Fruit fly (Drosophila melanogaster) whole organism, embryonic: ENCODE results near the gene CG4658.

Experiments used
- B-H2 ChIP-seq: fragments of 200-800 bp; sonication (Bioruptor generic); optimal IDR thresholded peaks from 2 replicates; lab custom pipeline; 2018; ENCODE audit warnings: missing biosample characterization, mild to moderate bottlenecking, missing genetic modification characterization
- C15 ChIP-seq: fragments of 200-800 bp; sonication (Bioruptor generic); IDR thresholded peaks from 3 replicates; pipeline ENCODE4 v1.3.6; 2022; ENCODE audit warnings: missing biosample characterization, missing genetic modification characterization
- CG10147 ChIP-seq: fragments of 200-800 bp; sonication (Bioruptor generic); optimal IDR thresholded peaks from 2 replicates; lab custom pipeline; 2019; ENCODE audit warnings: missing biosample characterization, mild to moderate bottlenecking, missing genetic modification characterization, moderate library complexity
- CG10979 ChIP-seq: fragments of 200-800 bp; sonication (Bioruptor generic); optimal IDR thresholded peaks from 2 replicates; lab custom pipeline; 2018; ENCODE audit warnings: missing biosample characterization, mild to moderate bottlenecking, missing genetic modification characterization, moderate library complexity
- CG15479 ChIP-seq: fragments of 200-800 bp; sonication (Bioruptor generic); optimal IDR thresholded peaks from 3 replicates; lab custom pipeline; 2019; ENCODE audit warnings: missing biosample characterization, mild to moderate bottlenecking, missing genetic modification characterization, moderate library complexity
- CG15601 ChIP-seq: fragments of 200-800 bp; sonication (Bioruptor generic); optimal IDR thresholded peaks from 3 replicates; lab custom pipeline; 2019; ENCODE audit warnings: missing biosample characterization, mild to moderate bottlenecking, missing genetic modification characterization, moderate library complexity
- CG17385 ChIP-seq: fragments of 200-800 bp; sonication (Bioruptor generic); optimal IDR thresholded peaks from 3 replicates; lab custom pipeline; 2018; ENCODE audit warnings: missing biosample characterization, mild to moderate bottlenecking, missing genetic modification characterization
- CG17612 ChIP-seq: fragments of 200-800 bp; sonication (Bioruptor generic); IDR thresholded peaks from 2 replicates; pipeline ENCODE4 v1.3.6; 2022; ENCODE audit warnings: missing biosample characterization, missing genetic modification characterization
- CG18619 ChIP-seq: fragments of 200-800 bp; sonication (Bioruptor generic); optimal IDR thresholded peaks from 3 replicates; lab custom pipeline; 2017; ENCODE audit warnings: missing biosample characterization, mild to moderate bottlenecking, missing genetic modification characterization
- CG30020 ChIP-seq: fragments of 200-800 bp; optimal IDR thresholded peaks from 2 replicates; lab custom pipeline; 2019; ENCODE audit warnings: missing biosample characterization, mild to moderate bottlenecking, missing genetic modification characterization, moderate library complexity
- CG6254 ChIP-seq: fragments of 200-800 bp; sonication (Bioruptor generic); optimal IDR thresholded peaks from 3 replicates; lab custom pipeline; 2017; ENCODE audit warnings: mild to moderate bottlenecking, missing biosample characterization, missing genetic modification reagents, missing genetic modification characterization
- CG6683 ChIP-seq: fragments of 200-800 bp; sonication (Bioruptor generic); optimal IDR thresholded peaks from 2 replicates; lab custom pipeline; 2017; ENCODE audit warnings: missing biosample characterization, mild to moderate bottlenecking, missing genetic modification characterization, missing genetic modification reagents
- CG7372 ChIP-seq: fragments of 200-800 bp; sonication (Bioruptor generic); IDR thresholded peaks from 2 replicates; pipeline ENCODE4 v1.3.6; 2022; ENCODE audit warnings: missing biosample characterization, missing genetic modification characterization
- CG7745 ChIP-seq: fragments of 200-800 bp; sonication (Bioruptor generic); optimal IDR thresholded peaks from 2 replicates; lab custom pipeline; 2018; ENCODE audit warnings: missing biosample characterization, mild to moderate bottlenecking, missing genetic modification characterization, moderate library complexity
- CHES-1-like ChIP-seq: fragments of 200-800 bp; sonication (Bioruptor generic); optimal IDR thresholded peaks from 2 replicates; lab custom pipeline; 2016; ENCODE audit warnings: missing biosample characterization, missing genetic modification characterization
- CkIIα-i1 ChIP-seq: fragments of 200-800 bp; sonication (Bioruptor generic); IDR thresholded peaks from 2 replicates; pipeline ENCODE4 v1.3.6; 2022; ENCODE audit warnings: missing biosample characterization, missing genetic modification characterization
- CoRest ChIP-seq: fragments of 200-800 bp; sonication (Bioruptor generic); optimal IDR thresholded peaks from 3 replicates; lab custom pipeline; 2018; ENCODE audit warnings: missing biosample characterization, mild to moderate bottlenecking, missing genetic modification characterization, moderate library complexity
- D ChIP-seq, 2 experiments: fragments of 200-800 bp in 1 of 2; fragments of >200 bp in 1 of 2; sonication (Bioruptor generic) in 1 of 2; optimal IDR thresholded peaks; 2 replicates in 1 of 2; 3 replicates in 1 of 2; lab custom pipeline; 2017; ENCODE audit warnings: mild to moderate bottlenecking in 1 of 2, missing biosample characterization in 1 of 2, missing genetic modification characterization in 1 of 2, missing genetic modification reagents in 1 of 2
- Dad ChIP-seq: fragments of 200-800 bp; sonication (Bioruptor generic); optimal IDR thresholded peaks from 3 replicates; lab custom pipeline; 2016; ENCODE audit warnings: missing biosample characterization, missing genetic modification characterization
- Dip3 ChIP-seq: fragments of 200-800 bp; sonication (Bioruptor generic); optimal IDR thresholded peaks from 3 replicates; lab custom pipeline; 2016; ENCODE audit warnings: missing biosample characterization, missing genetic modification characterization
- Dll ChIP-seq: fragments of 200-800 bp; sonication (Bioruptor generic); IDR thresholded peaks from 4 replicates; pipeline ENCODE4 v1.3.6; 2022; ENCODE audit warnings: missing biosample characterization, missing genetic modification characterization; ENCODE audit not compliant: partially characterized antibody
- Doc2 ChIP-seq: fragments of 200-800 bp; sonication (Bioruptor generic); IDR thresholded peaks from 2 replicates; pipeline ENCODE4 v1.3.6; 2022; ENCODE audit warnings: missing biosample characterization, missing genetic modification characterization
- Fer3 ChIP-seq: fragments of 200-800 bp; sonication (Bioruptor generic); optimal IDR thresholded peaks from 2 replicates; lab custom pipeline; 2018; ENCODE audit warnings: missing biosample characterization, mild to moderate bottlenecking, missing genetic modification characterization, moderate library complexity
- H15 ChIP-seq: fragments of 200-800 bp; sonication (Bioruptor generic); IDR thresholded peaks from 3 replicates; pipeline ENCODE4 v1.3.6; 2022; ENCODE audit warnings: missing biosample characterization, missing genetic modification characterization
- HLH4C ChIP-seq: fragments of 200-800 bp; sonication (Bioruptor generic); IDR thresholded peaks from 3 replicates; pipeline ENCODE4 v1.3.6; 2022; ENCODE audit warnings: missing biosample characterization, missing genetic modification characterization; ENCODE audit not compliant: partially characterized antibody
- Jarid2 ChIP-seq: fragments of 200-800 bp; sonication (Bioruptor generic); optimal IDR thresholded peaks from 3 replicates; lab custom pipeline; 2017; ENCODE audit warnings: mild to moderate bottlenecking, missing biosample characterization, missing genetic modification reagents, missing genetic modification characterization
- NfI ChIP-seq: fragments of 200-800 bp; sonication (Bioruptor generic); optimal IDR thresholded peaks from 3 replicates; lab custom pipeline; 2018; ENCODE audit warnings: missing biosample characterization, mild to moderate bottlenecking, missing genetic modification characterization, moderate library complexity
- Optix ChIP-seq: fragments of 200-800 bp; sonication (Bioruptor generic); IDR thresholded peaks from 3 replicates; pipeline ENCODE4 v1.3.6; 2022; ENCODE audit warnings: missing biosample characterization, missing genetic modification characterization
- Sry-δ ChIP-seq: fragments of 200-800 bp; sonication (Bioruptor generic); optimal IDR thresholded peaks from 2 replicates; lab custom pipeline; 2016; ENCODE audit warnings: missing biosample characterization, missing genetic modification characterization
- ap ChIP-seq: fragments of 200-800 bp; sonication (Bioruptor generic); IDR thresholded peaks from 2 replicates; pipeline ENCODE4 v1.3.6; 2022; ENCODE audit warnings: missing biosample characterization, missing genetic modification characterization
- ara ChIP-seq: fragments of 200-800 bp; sonication (Bioruptor generic); IDR thresholded peaks from 2 replicates; pipeline ENCODE4 v1.3.6; 2022; ENCODE audit warnings: missing biosample characterization, missing genetic modification characterization
- cas ChIP-seq: fragments of 200-800 bp; sonication (Bioruptor generic); IDR thresholded peaks from 2 replicates; pipeline ENCODE4 v1.3.6; 2022; ENCODE audit warnings: missing biosample characterization, missing genetic modification characterization
- corto ChIP-seq: fragments of 200-800 bp; sonication (Bioruptor generic); optimal IDR thresholded peaks from 2 replicates; lab custom pipeline; 2016; ENCODE audit warnings: missing biosample characterization, mild to moderate bottlenecking, missing genetic modification characterization, moderate library complexity
- dmrt11E ChIP-seq: fragments of 200-800 bp; sonication (Bioruptor generic); optimal IDR thresholded peaks from 3 replicates; lab custom pipeline; 2018; ENCODE audit warnings: missing biosample characterization, mild to moderate bottlenecking, missing genetic modification characterization, moderate library complexity
- fd102C ChIP-seq: fragments of 200-800 bp; sonication (Bioruptor generic); optimal IDR thresholded peaks from 2 replicates; lab custom pipeline; 2018; ENCODE audit warnings: missing biosample characterization, mild to moderate bottlenecking, missing genetic modification characterization, moderate library complexity
- fd96Cb ChIP-seq: fragments of 200-800 bp; sonication (Bioruptor generic); optimal IDR thresholded peaks from 2 replicates; lab custom pipeline; 2018; ENCODE audit warnings: missing biosample characterization, mild to moderate bottlenecking, missing genetic modification characterization, moderate library complexity
- gsb-n ChIP-seq: fragments of 200-800 bp; sonication (Bioruptor generic); optimal IDR thresholded peaks from 3 replicates; lab custom pipeline; 2018; ENCODE audit warnings: missing biosample characterization, mild to moderate bottlenecking, missing genetic modification characterization
- luna ChIP-seq: fragments of 200-800 bp; sonication (Bioruptor generic); optimal IDR thresholded peaks from 2 replicates; lab custom pipeline; 2016; ENCODE audit warnings: missing biosample characterization, missing genetic modification characterization
- nau ChIP-seq: fragments of 200-800 bp; sonication (Bioruptor generic); optimal IDR thresholded peaks from 3 replicates; lab custom pipeline; 2017; ENCODE audit warnings: missing biosample characterization, mild to moderate bottlenecking, missing genetic modification characterization, missing genetic modification reagents
- nerfin-2 ChIP-seq: fragments of 200-800 bp; sonication (Bioruptor generic); IDR thresholded peaks from 2 replicates; pipeline ENCODE4 v1.3.6; 2022; ENCODE audit warnings: missing biosample characterization, missing genetic modification characterization; ENCODE audit not compliant: partially characterized antibody
- prd ChIP-seq, 3 experiments: fragments of >200 bp in 2 of 3; fragments of 200-800 bp in 1 of 3; sonication (Bioruptor generic) in 1 of 3; optimal IDR thresholded peaks in 2 of 3; IDR thresholded peaks in 1 of 3; 2 replicates in 2 of 3; 3 replicates in 1 of 3; pipeline versions ENCODE4 v1.3.6 to Lab custom; 2017 to 2022; ENCODE audit warnings: missing biosample characterization in 1 of 3, missing genetic modification characterization in 1 of 3
- repo ChIP-seq: fragments of 200-800 bp; sonication (Bioruptor generic); optimal IDR thresholded peaks from 2 replicates; lab custom pipeline; 2016; ENCODE audit warnings: missing biosample characterization, missing genetic modification characterization
- scrt ChIP-seq: fragments of 200-800 bp; sonication (Bioruptor generic); optimal IDR thresholded peaks from 2 replicates; lab custom pipeline; 2018; ENCODE audit warnings: missing biosample characterization, mild to moderate bottlenecking, missing genetic modification characterization, moderate library complexity
- tio ChIP-seq: fragments of 200-800 bp; sonication (Bioruptor generic); optimal IDR thresholded peaks from 2 replicates; lab custom pipeline; 2017; ENCODE audit warnings: missing biosample characterization, missing genetic modification characterization, inconsistent platforms
- twi ChIP-seq: fragments of 200-800 bp; optimal IDR thresholded peaks from 2 replicates; lab custom pipeline; 2019; ENCODE audit warnings: missing biosample characterization, mild to moderate bottlenecking, missing genetic modification characterization, moderate library complexity
- vnd ChIP-seq: fragments of 200-800 bp; sonication (Bioruptor generic); IDR thresholded peaks from 3 replicates; pipeline ENCODE4 v1.3.6; 2022; ENCODE audit warnings: missing biosample characterization, missing genetic modification characterization; ENCODE audit not compliant: partially characterized antibody
- wdn ChIP-seq: fragments of 200-800 bp; sonication (Bioruptor generic); IDR thresholded peaks from 2 replicates; pipeline ENCODE4 v1.3.6; 2022; ENCODE audit warnings: missing biosample characterization, missing genetic modification characterization

Gene CG4658

dm6 chr2L:9956993-9957652 lies at the start of gene CG4658, which contains the start of gene CG5846 (continued):
- TF ChIP-seq luna (GFP tag; lab: Kevin White, UChicago) (no peak), CG15479 (GFP tag; lab: Kevin White, UChicago) (no peak), CkIIα-i1 (GFP tag; lab: Robert Waterston, UW) (no peak; the same call in 1 of the 2 replicates), CG7372 (GFP tag; lab: Robert Waterston, UW) (peak; percentile 81), Dip3 (GFP tag; lab: Kevin White, UChicago) (peak; percentile 78), CG7745 (tag; lab: Kevin White, UChicago) (peak; percentile 69), gsb-n (tag; lab: Kevin White, UChicago) (peak; percentile 97), Optix (no peak), CG6254 (peak; percentile 81), CG10147 (GFP tag; lab: Kevin White, UChicago) (peak; percentile 89), H15 (peak; percentile 94), Jarid2 (GFP tag; lab: Kevin White, UChicago) (no peak), Doc2 (GFP tag; lab: Robert Waterston, UW) (peak; percentile 48; the same call in 1 of the 2 replicates), dmrt11E (tag; lab: Kevin White, UChicago) (peak; percentile 96), tio (GFP tag; lab: Kevin White, UChicago) (peak; percentile 93), NfI (peak; percentile 87), CHES-1-like (GFP tag; lab: Kevin White, UChicago) (peak; percentile 71), repo (GFP tag; lab: Kevin White, UChicago) (peak; percentile 27), CG17612 (peak; percentile 78), wdn (GFP tag; lab: Robert Waterston, UW) (peak; percentile 87), CG18619 (GFP tag; lab: Kevin White, UChicago) (peak; percentile 87), nerfin-2 (GFP tag; lab: Robert Waterston, UW) (no peak), cas (GFP tag; lab: Robert Waterston, UW) (peak; percentile 87), CG10979 (tag; lab: Kevin White, UChicago) (peak; percentile 96), B-H2 (peak; percentile 85), ap (GFP tag; lab: Robert Waterston, UW) (peak; percentile 94), Dad (GFP tag; lab: Kevin White, UChicago) (peak; percentile 17), HLH4C (no peak), Sry-δ (GFP tag; lab: Kevin White, UChicago) (peak; percentile 44), CoRest (tag; lab: Kevin White, UChicago) (peak; percentile 96), corto (peak; percentile 18), CG30020 (tag; lab: Kevin White, UChicago) (peak; percentile 78), nau (GFP tag; lab: Kevin White, UChicago) (no peak), C15 (peak; percentile 78; the same call in 2 of the 3 replicates), Dll (GFP tag; lab: Robert Waterston, UW) (no peak; the same call in 3 of the 4 replicates), fd96Cb (tag; lab: Kevin White, UChicago) (peak; percentile 95), ara (GFP tag; lab: Robert Waterston, UW) (peak; percentile 95), Fer3 (tag; lab: Kevin White, UChicago) (peak; percentile 94), prd (optimal IDR thresholded peaks at IDR 0.05; lab: Kevin White, UChicago) (no peak), prd (GFP tag; IDR thresholded peaks at IDR 0.05; lab: Robert Waterston, UW) (peak; percentile 98), CG17385 (GFP tag; lab: Kevin White, UChicago) (peak; percentile 88), fd102C (GFP tag; lab: Kevin White, UChicago) (peak; percentile 84), vnd (GFP tag; lab: Robert Waterston, UW) (no peak), CG15601 (tag; lab: Kevin White, UChicago) (peak; percentile 91), twi (tag; lab: Kevin White, UChicago) (peak; percentile 82), D (optimal IDR thresholded peaks at IDR 0.05; lab: Kevin White, UChicago) (no peak), D (GFP tag; optimal IDR thresholded peaks at IDR 0.05; lab: Kevin White, UChicago) (peak; percentile 84), CG6683 (peak; percentile 75), scrt (GFP tag; lab: Kevin White, UChicago) (peak; percentile 91)
